Worm (Caenorhabditis elegans): ENCODE measurements around the gene sri-29.

DNA sequence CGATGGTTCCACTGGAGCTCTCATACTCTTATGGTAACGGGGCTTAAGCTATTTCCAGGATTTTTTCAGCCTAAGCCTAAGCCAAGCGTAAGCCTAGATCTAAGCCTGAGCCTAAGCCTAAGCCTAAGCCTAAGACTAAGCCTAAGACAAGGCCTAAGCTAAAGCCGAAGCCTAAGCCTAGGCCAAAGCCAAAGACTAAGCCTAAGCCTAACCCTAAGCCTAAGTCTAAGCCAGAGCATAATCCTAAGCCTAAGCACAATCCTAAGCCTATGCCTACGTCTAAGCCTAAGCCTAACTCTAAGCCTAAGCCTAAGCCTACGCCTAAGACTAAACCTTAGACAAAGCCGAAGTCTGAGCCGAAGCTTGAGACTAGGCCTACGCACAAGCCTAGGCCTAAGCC lies 4.9 kb downstream of the sri-29 start:
- TF ChIP-seq unc-39 (tag; optimal IDR thresholded peaks at IDR 0.05) (no peak), unc-62 (GFP tag; optimal IDR thresholded peaks at IDR 0.05) (no peak), elt-3 (tag; optimal IDR thresholded peaks at IDR 0.05) (no peak), pha-4 (tag; optimal IDR thresholded peaks at IDR 0.05) (no peak), ztf-11 (tag; optimal IDR thresholded peaks at IDR 0.05) (no peak), lsy-2 (tag; optimal IDR thresholded peaks at IDR 0.05) (no peak), lin-32 (GFP tag; optimal IDR thresholded peaks at IDR 0.05) (no peak), flh-1 (GFP tag; optimal IDR thresholded peaks at IDR 0.05) (no peak), ces-1 (GFP tag; optimal IDR thresholded peaks at IDR 0.05) (no peak), mab-5 (tag; optimal IDR thresholded peaks at IDR 0.05) (no peak), nhr-76 (tag; optimal IDR thresholded peaks at IDR 0.05) (no peak), tbx-8 (GFP tag; optimal IDR thresholded peaks at IDR 0.05) (no peak)

All from whole organism, mixed stage, embryonic.